Fruit fly (Drosophila melanogaster) whole organism, adult: ENCODE data around the gene CstF50.

Experiments
- CG14711 ChIP-seq: fragments of 200-800 bp; sonication (Bioruptor generic); optimal IDR thresholded peaks from 2 replicates; lab custom pipeline; 2018; ENCODE audit warnings: missing biosample characterization, mild to moderate bottlenecking, missing genetic modification characterization, moderate library complexity
- Hr96 ChIP-seq: fragments of 200-800 bp; sonication (Bioruptor generic); optimal IDR thresholded peaks from 2 replicates; lab custom pipeline; 2016; ENCODE audit warnings: missing biosample characterization, missing genetic modification characterization
- kay ChIP-seq: fragments of 200-800 bp; sonication (Bioruptor generic); peaks from one replicate; lab custom pipeline; 2016; ENCODE audit warnings: missing biosample characterization, missing genetic modification characterization, borderline replicate concordance

- TF ChIP-seq CG14711 (tag; lab: Kevin White, UChicago) (no peak), Hr96 (GFP tag; lab: Kevin White, UChicago) (no peak), kay (GFP tag; lab: Kevin White, UChicago) (no peak)
Measured at dm6 chr3R:31696664-31697063, 40.1 kb downstream of the CstF50 start.
